Worm (Caenorhabditis elegans) whole organism, mixed stage, embryonic: Measurements from ENCODE around the gene R08F11.4.

Source experiments
- M03D4.4 ChIP-seq: sonication (generic microtip); optimal IDR thresholded peaks from 2 replicates; lab custom pipeline; 2017; ENCODE audit warnings: mild to moderate bottlenecking, missing genetic modification characterization, missing compliant biosample characterization
- bed-3 ChIP-seq: fragments of 200-800 bp; sonication (Bioruptor generic); optimal IDR thresholded peaks from 3 replicates; lab custom pipeline; 2018; ENCODE audit warnings: mild to moderate bottlenecking, missing genetic modification characterization, moderate library complexity, missing compliant biosample characterization
- ceh-39 ChIP-seq: fragments of 150-350 bp; optimal IDR thresholded peaks from 2 replicates; lab custom pipeline; 2014; ENCODE audit warnings: missing biosample characterization, missing genetic modification characterization
- ceh-43 ChIP-seq: fragments of 200-800 bp; sonication (Bioruptor generic); optimal IDR thresholded peaks from 2 replicates; lab custom pipeline; 2018; ENCODE audit warnings: mild to moderate bottlenecking, missing genetic modification characterization, moderate library complexity, missing compliant biosample characterization
- ceh-83 ChIP-seq: fragments of 200-800 bp; sonication (Bioruptor generic); optimal IDR thresholded peaks from 2 replicates; lab custom pipeline; 2018; ENCODE audit warnings: mild to moderate bottlenecking, missing genetic modification characterization, missing compliant biosample characterization
- ces-1 ChIP-seq: fragments of 150-350 bp; optimal IDR thresholded peaks from 2 replicates; lab custom pipeline; 2014; ENCODE audit warnings: missing biosample characterization, missing genetic modification reagents, missing genetic modification characterization
- cnd-1 ChIP-seq: fragments of 200-800 bp; sonication (Bioruptor generic); optimal IDR thresholded peaks from 2 replicates; lab custom pipeline; 2018; ENCODE audit warnings: mild to moderate bottlenecking, missing genetic modification characterization, missing compliant biosample characterization
- drap-1 ChIP-seq: fragments of 200-800 bp; sonication (Bioruptor generic); optimal IDR thresholded peaks from 3 replicates; lab custom pipeline; 2018; ENCODE audit warnings: mild to moderate bottlenecking, missing genetic modification characterization, missing compliant biosample characterization
- elt-3 ChIP-seq: fragments of 150-350 bp; optimal IDR thresholded peaks from 2 replicates; lab custom pipeline; 2014; ENCODE audit warnings: missing biosample characterization, missing genetic modification characterization
- flh-1 ChIP-seq: fragments of 200-800 bp; sonication (Bioruptor generic); optimal IDR thresholded peaks from 2 replicates; lab custom pipeline; 2018; ENCODE audit warnings: mild to moderate bottlenecking, missing genetic modification characterization, moderate library complexity, missing compliant biosample characterization
- hlh-1 ChIP-seq: fragments of 150-350 bp; optimal IDR thresholded peaks from 2 replicates; lab custom pipeline; 2014; ENCODE audit warnings: missing biosample characterization, missing genetic modification reagents, missing genetic modification characterization
- lin-13 ChIP-seq: fragments of 150-350 bp; optimal IDR thresholded peaks from 2 replicates; lab custom pipeline; 2014; ENCODE audit warnings: missing biosample characterization, missing genetic modification characterization
- lin-32 ChIP-seq: fragments of 200-800 bp; sonication (Bioruptor generic); optimal IDR thresholded peaks from 2 replicates; lab custom pipeline; 2018; ENCODE audit warnings: mild to moderate bottlenecking, missing genetic modification characterization, missing compliant biosample characterization
- lsy-2 ChIP-seq: fragments of 150-350 bp; optimal IDR thresholded peaks from 2 replicates; lab custom pipeline; 2014; ENCODE audit warnings: missing biosample characterization, missing genetic modification characterization
- mab-5 ChIP-seq: fragments of 150-350 bp; optimal IDR thresholded peaks from 2 replicates; lab custom pipeline; 2014; ENCODE audit warnings: missing biosample characterization, missing genetic modification characterization
- mep-1 ChIP-seq: fragments of 150-350 bp; optimal IDR thresholded peaks from 2 replicates; lab custom pipeline; 2017; ENCODE audit warnings: missing biosample characterization, missing genetic modification reagents, missing genetic modification characterization, inconsistent platforms
- mls-2 ChIP-seq: sonication (generic microtip); optimal IDR thresholded peaks from 2 replicates; lab custom pipeline; 2016; ENCODE audit warnings: mild to moderate bottlenecking, missing genetic modification characterization, moderate library complexity, missing compliant biosample characterization
- nhr-12 ChIP-seq: fragments of 150-350 bp; optimal IDR thresholded peaks from 2 replicates; lab custom pipeline; 2014; ENCODE audit warnings: missing biosample characterization, missing genetic modification characterization
- nhr-2 ChIP-seq: fragments of 150-350 bp; optimal IDR thresholded peaks from 2 replicates; lab custom pipeline; 2014; ENCODE audit warnings: missing biosample characterization, missing genetic modification characterization
- nhr-237 ChIP-seq: fragments of 150-350 bp; optimal IDR thresholded peaks from 2 replicates; lab custom pipeline; 2014; ENCODE audit warnings: missing biosample characterization, missing genetic modification characterization
- nhr-28 ChIP-seq: fragments of 150-350 bp; optimal IDR thresholded peaks from 2 replicates; lab custom pipeline; 2014; ENCODE audit warnings: missing biosample characterization, missing genetic modification characterization
- nhr-76 ChIP-seq: sonication (generic microtip); optimal IDR thresholded peaks from 2 replicates; lab custom pipeline; 2017; ENCODE audit warnings: missing biosample characterization, missing genetic modification characterization
- sem-2 ChIP-seq: fragments of 200-800 bp; sonication (Bioruptor generic); optimal IDR thresholded peaks from 2 replicates; lab custom pipeline; 2018; ENCODE audit warnings: mild to moderate bottlenecking, missing genetic modification characterization, missing compliant biosample characterization
- snpc-4 ChIP-seq: fragments of 150-350 bp; optimal IDR thresholded peaks from 2 replicates; lab custom pipeline; 2014; ENCODE audit warnings: missing biosample characterization, missing genetic modification characterization
- sptf-1 ChIP-seq: sonication (generic microtip); optimal IDR thresholded peaks from 2 replicates; lab custom pipeline; 2017; ENCODE audit warnings: mild to moderate bottlenecking, missing genetic modification characterization, moderate library complexity, missing compliant biosample characterization
- tbx-8 ChIP-seq: fragments of 200-800 bp; sonication (Bioruptor generic); optimal IDR thresholded peaks from 2 replicates; lab custom pipeline; 2018; ENCODE audit warnings: mild to moderate bottlenecking, missing genetic modification characterization, moderate library complexity, missing compliant biosample characterization
- unc-120 ChIP-seq: sonication (generic microtip); optimal IDR thresholded peaks from 2 replicates; lab custom pipeline; 2017; ENCODE audit warnings: missing genetic modification characterization, missing compliant biosample characterization; ENCODE audit not compliant: poor library complexity, severe bottlenecking
- unc-39 ChIP-seq: fragments of 150-350 bp; optimal IDR thresholded peaks from 2 replicates; lab custom pipeline; 2014; ENCODE audit warnings: missing biosample characterization, missing genetic modification characterization
- unc-62 ChIP-seq: fragments of 150-350 bp; optimal IDR thresholded peaks from 2 replicates; lab custom pipeline; 2014; ENCODE audit warnings: missing biosample characterization, missing genetic modification reagents, missing genetic modification characterization
- zip-8 ChIP-seq: fragments of 150-350 bp; optimal IDR thresholded peaks from 2 replicates; lab custom pipeline; 2014; ENCODE audit warnings: missing biosample characterization, missing genetic modification characterization
- ztf-11 ChIP-seq: fragments of 150-350 bp; optimal IDR thresholded peaks from 2 replicates; lab custom pipeline; 2014; ENCODE audit warnings: missing biosample characterization, missing genetic modification characterization

Gene R08F11.4

ce11 chrV:3832661-3833060 lies 27.3 kb upstream of the R08F11.4 start:
- TF ChIP-seq lsy-2 (tag; lab: Kevin White, UChicago) (no peak), ztf-11 (no peak), nhr-76 (tag; lab: Kevin White, UChicago) (no peak), nhr-2 (tag; lab: Kevin White, UChicago) (no peak), nhr-237 (tag; lab: Kevin White, UChicago) (no peak), ceh-83 (GFP tag; lab: Kevin White, UChicago) (no peak), hlh-1 (no peak), ceh-39 (tag; lab: Kevin White, UChicago) (no peak), sem-2 (GFP tag; lab: Kevin White, UChicago) (no peak), unc-120 (tag; lab: Kevin White, UChicago) (no peak), bed-3 (no peak), unc-39 (tag; lab: Kevin White, UChicago) (no peak), sptf-1 (tag; lab: Kevin White, UChicago) (no peak), lin-32 (GFP tag; lab: Kevin White, UChicago) (no peak), elt-3 (tag; lab: Kevin White, UChicago) (no peak), zip-8 (tag; lab: Kevin White, UChicago) (no peak)

- TF ChIP-seq hlh-1 (no peak), lin-32 (GFP tag; lab: Kevin White, UChicago) (no peak), snpc-4 (no peak), zip-8 (tag; lab: Kevin White, UChicago) (no peak), ceh-43 (GFP tag; lab: Kevin White, UChicago) (no peak), M03D4.4 (no peak), mls-2 (tag; lab: Kevin White, UChicago) (no peak), lin-13 (tag; lab: Kevin White, UChicago) (no peak), flh-1 (no peak), mab-5 (no peak), cnd-1 (no peak)
These were observed 26.8 kb upstream of the R08F11.4 start for ce11 chrV:3832103-3832502.

- TF ChIP-seq ztf-11 (no peak), lin-32 (GFP tag; lab: Kevin White, UChicago) (no peak), nhr-2 (tag; lab: Kevin White, UChicago) (no peak), elt-3 (tag; lab: Kevin White, UChicago) (no peak), mab-5 (no peak), bed-3 (no peak), mep-1 (tag; lab: Kevin White, UChicago) (no peak), nhr-28 (no peak), ceh-39 (tag; lab: Kevin White, UChicago) (no peak), sptf-1 (tag; lab: Kevin White, UChicago) (no peak), lsy-2 (tag; lab: Kevin White, UChicago) (no peak)
- TF ChIP-seq, all 35 proteins: peak for 0
These were observed 26.3 kb upstream of the R08F11.4 start, which contains the start of gene H10D18.5 for ce11 chrV:3831616-3832015. TSS of gene H10D18.5 (minus strand) at chrV:3831716.

ce11 chrV:3825190-3825589 lies 19.9 kb upstream of the R08F11.4 start:
- TF ChIP-seq drap-1 (GFP tag; lab: Kevin White, UChicago) = no peak
- TF ChIP-seq M03D4.4 = no peak
- TF ChIP-seq ceh-39 (tag; lab: Kevin White, UChicago) = no peak
- TF ChIP-seq mls-2 (tag; lab: Kevin White, UChicago) = no peak
- no peak for TF ChIP-seq nhr-12 (tag; lab: Kevin White, UChicago)
- TF ChIP-seq elt-3 (tag; lab: Kevin White, UChicago) = no peak
- TF ChIP-seq cnd-1 = no peak
- no peak for TF ChIP-seq mep-1 (tag; lab: Kevin White, UChicago)
- TF ChIP-seq ces-1 (GFP tag; lab: Kevin White, UChicago) = no peak
- TF ChIP-seq lin-32 (GFP tag; lab: Kevin White, UChicago) = no peak
- no peak for TF ChIP-seq zip-8 (tag; lab: Kevin White, UChicago)
- TF ChIP-seq mab-5 = no peak
- no peak for TF ChIP-seq ceh-83 (GFP tag; lab: Kevin White, UChicago)
- no peak for TF ChIP-seq sem-2 (GFP tag; lab: Kevin White, UChicago)
- no peak for TF ChIP-seq ceh-43 (GFP tag; lab: Kevin White, UChicago)
- no peak for TF ChIP-seq hlh-1
- no peak for TF ChIP-seq nhr-237 (tag; lab: Kevin White, UChicago)
- TF ChIP-seq bed-3 = no peak

- TF ChIP-seq bed-3 = no peak
- TF ChIP-seq cnd-1 = no peak
- no peak for TF ChIP-seq nhr-237 (tag; lab: Kevin White, UChicago)
- no peak for TF ChIP-seq unc-62 (GFP tag; lab: Kevin White, UChicago)
- TF ChIP-seq tbx-8 (GFP tag; lab: Kevin White, UChicago) = no peak
- TF ChIP-seq, all 35 proteins: peak for 0
These were observed 15.5 kb upstream of the R08F11.4 start for ce11 chrV:3820875-3821274.
